Worm (Caenorhabditis elegans) whole organism, L4 larva: ENCODE results near the gene hst-3.2.

Source experiments
- F10B5.3 ChIP-seq: sonication (generic microtip); optimal IDR thresholded peaks from 2 replicates; lab custom pipeline; 2016; ENCODE audit warnings: mild to moderate bottlenecking, missing genetic modification characterization, missing compliant biosample characterization
- F37D6.2 ChIP-seq: sonication (generic microtip); optimal IDR thresholded peaks from 2 replicates; lab custom pipeline; 2016; ENCODE audit warnings: mild to moderate bottlenecking, missing genetic modification characterization, missing compliant biosample characterization
- F49E8.2 ChIP-seq: sonication (generic microtip); optimal IDR thresholded peaks from 2 replicates; lab custom pipeline; 2016; ENCODE audit warnings: missing compliant biosample characterization, mild to moderate bottlenecking, missing genetic modification characterization, borderline replicate concordance
- T26A8.4 ChIP-seq: fragments of 200-800 bp; sonication (Bioruptor generic); IDR thresholded peaks from 2 replicates; pipeline ENCODE4 v1.3.6; 2022; ENCODE audit warnings: missing genetic modification characterization, missing compliant biosample characterization
- Y105C5A.15 ChIP-seq: fragments of 200-800 bp; sonication (Bioruptor generic); IDR thresholded peaks from 2 replicates; pipeline ENCODE4 v1.3.6; 2022; ENCODE audit warnings: missing genetic modification characterization, missing compliant biosample characterization
- Y5F2A.4 ChIP-seq: fragments of 200-800 bp; sonication (Bioruptor generic); optimal IDR thresholded peaks from 2 replicates; lab custom pipeline; 2018; ENCODE audit warnings: mild to moderate bottlenecking, missing genetic modification characterization, missing compliant biosample characterization
- Y75B8A.6 ChIP-seq: fragments of 200-800 bp; sonication (Bioruptor generic); IDR thresholded peaks from 2 replicates; pipeline ENCODE4 v1.3.6; 2022; ENCODE audit warnings: missing genetic modification reagents, missing genetic modification characterization, missing compliant biosample characterization
- aly-2 ChIP-seq: sonication (generic microtip); optimal IDR thresholded peaks from 2 replicates; lab custom pipeline; 2018; ENCODE audit warnings: missing biosample characterization, missing genetic modification characterization
- arid-1 ChIP-seq: fragments of 200-800 bp; sonication (Bioruptor generic); conservative IDR thresholded peaks from 2 replicates; pipeline ENCODE4 v1.3.6; 2022; ENCODE audit warnings: missing genetic modification reagents, missing genetic modification characterization, missing compliant biosample characterization
- ceh-20 ChIP-seq: fragments of 200-800 bp; sonication (Bioruptor generic); IDR thresholded peaks from 2 replicates; pipeline ENCODE4 v1.3.6; 2022; ENCODE audit warnings: missing genetic modification reagents, missing genetic modification characterization, missing compliant biosample characterization
- ceh-28 ChIP-seq: fragments of 150-350 bp; optimal IDR thresholded peaks from 2 replicates; lab custom pipeline; 2014; ENCODE audit warnings: missing biosample characterization, missing genetic modification reagents, missing genetic modification characterization
- ceh-32 ChIP-seq: sonication (generic microtip); optimal IDR thresholded peaks from 2 replicates; lab custom pipeline; 2016; ENCODE audit warnings: mild to moderate bottlenecking, missing genetic modification characterization, missing compliant biosample characterization; ENCODE audit not compliant: poor library complexity
- ceh-44 ChIP-seq: fragments of 200-800 bp; sonication (Bioruptor generic); IDR thresholded peaks from 2 replicates; pipeline ENCODE4 v1.3.6; 2022; ENCODE audit warnings: missing genetic modification reagents, missing genetic modification characterization, missing compliant biosample characterization
- ceh-62 ChIP-seq: sonication (generic microtip); optimal IDR thresholded peaks from 2 replicates; lab custom pipeline; 2017; ENCODE audit warnings: missing biosample characterization, missing genetic modification characterization
- ces-1 ChIP-seq: fragments of 150-350 bp; sonication (generic microtip); optimal IDR thresholded peaks from 4 replicates; lab custom pipeline; 2014; ENCODE audit warnings: missing biosample characterization, missing genetic modification reagents, missing genetic modification characterization
- cey-2 ChIP-seq: sonication (generic microtip); optimal IDR thresholded peaks from 3 replicates; lab custom pipeline; 2017; ENCODE audit warnings: missing genetic modification characterization, mild to moderate bottlenecking, missing compliant biosample characterization, antibody characterized with exemption, borderline replicate concordance; ENCODE audit not compliant: insufficient read depth
- ctbp-1 ChIP-seq: fragments of 200-800 bp; sonication (Bioruptor generic); IDR thresholded peaks from 2 replicates; pipeline ENCODE4 v1.3.6; 2022; ENCODE audit warnings: missing genetic modification reagents, missing genetic modification characterization, missing compliant biosample characterization
- daf-12 ChIP-seq: fragments of 150-350 bp; optimal IDR thresholded peaks from 2 replicates; lab custom pipeline; 2014; ENCODE audit warnings: missing biosample characterization, missing genetic modification reagents, missing genetic modification characterization
- daf-16 ChIP-seq, 3 experiments: sonication (generic microtip); optimal IDR thresholded peaks; 2 replicates each; lab custom pipeline; 2016 to 2017; ENCODE audit warnings: missing genetic modification characterization in 3 of 3, missing genetic modification reagents in 3 of 3, mild to moderate bottlenecking in 2 of 3, missing compliant biosample characterization in 2 of 3, missing biosample characterization in 1 of 3, moderate library complexity in 1 of 3
- daf-19 ChIP-seq: fragments of 200-800 bp; sonication (Bioruptor generic); conservative IDR thresholded peaks from 2 replicates; pipeline ENCODE4 v1.3.6; 2022; ENCODE audit warnings: missing genetic modification characterization, missing compliant biosample characterization
- daf-8 ChIP-seq: fragments of 200-800 bp; sonication (Bioruptor generic); IDR thresholded peaks from 2 replicates; pipeline ENCODE4 v1.3.6; 2022; ENCODE audit warnings: missing genetic modification characterization, missing compliant biosample characterization
- dmd-6 ChIP-seq: fragments of 200-800 bp; sonication (Bioruptor generic); IDR thresholded peaks from 2 replicates; pipeline ENCODE4 v1.3.6; 2022; ENCODE audit warnings: missing genetic modification reagents, missing genetic modification characterization, missing compliant biosample characterization
- dmd-8 ChIP-seq: fragments of 200-800 bp; sonication (Bioruptor generic); IDR thresholded peaks from 2 replicates; pipeline ENCODE4 v1.3.6; 2022; ENCODE audit warnings: missing genetic modification characterization, missing compliant biosample characterization
- dmd-9 ChIP-seq: fragments of 200-800 bp; sonication (Bioruptor generic); IDR thresholded peaks from 2 replicates; pipeline ENCODE4 v1.3.6; 2022; ENCODE audit warnings: missing genetic modification reagents, missing genetic modification characterization, missing compliant biosample characterization
- dve-1 ChIP-seq: sonication (generic microtip); optimal IDR thresholded peaks from 2 replicates; lab custom pipeline; 2017; ENCODE audit warnings: antibody characterized with exemption, mild to moderate bottlenecking, missing genetic modification characterization, missing compliant biosample characterization; ENCODE audit not compliant: insufficient read depth
- egl-27 ChIP-seq: sonication (generic microtip); optimal IDR thresholded peaks from 3 replicates; lab custom pipeline; 2017; ENCODE audit warnings: missing biosample characterization, missing genetic modification reagents, missing genetic modification characterization
- egl-43 ChIP-seq: fragments of 200-800 bp; sonication (Bioruptor generic); IDR thresholded peaks from 2 replicates; pipeline ENCODE4 v1.3.6; 2022; ENCODE audit warnings: missing genetic modification reagents, missing genetic modification characterization, missing compliant biosample characterization
- fkh-10 ChIP-seq: fragments of 150-350 bp; optimal IDR thresholded peaks from 2 replicates; lab custom pipeline; 2014; ENCODE audit warnings: missing biosample characterization, missing genetic modification reagents, missing genetic modification characterization
- gei-8 ChIP-seq: fragments of 200-800 bp; sonication (Bioruptor generic); optimal IDR thresholded peaks from 2 replicates; lab custom pipeline; 2018; ENCODE audit warnings: mild to moderate bottlenecking, missing genetic modification characterization, missing compliant biosample characterization
- lim-7 ChIP-seq: fragments of 200-800 bp; sonication (Bioruptor generic); IDR thresholded peaks from 2 replicates; pipeline ENCODE4 v1.3.6; 2022; ENCODE audit warnings: missing genetic modification characterization, missing compliant biosample characterization
- lin-1 ChIP-seq: fragments of 200-800 bp; sonication (Bioruptor generic); IDR thresholded peaks from 2 replicates; pipeline ENCODE4 v1.3.6; 2022; ENCODE audit warnings: missing genetic modification reagents, missing genetic modification characterization, missing compliant biosample characterization
- lin-15B ChIP-seq: fragments of 150-350 bp; sonication (generic microtip); optimal IDR thresholded peaks from 3 replicates; lab custom pipeline; 2014; ENCODE audit warnings: missing biosample characterization, missing genetic modification characterization
- lin-39 ChIP-seq: fragments of 150-350 bp; optimal IDR thresholded peaks from 2 replicates; lab custom pipeline; 2014; ENCODE audit warnings: missing biosample characterization, missing genetic modification reagents, missing genetic modification characterization
- lir-3 ChIP-seq: sonication (generic microtip); optimal IDR thresholded peaks from 2 replicates; lab custom pipeline; 2016; ENCODE audit warnings: mild to moderate bottlenecking, missing genetic modification characterization, missing compliant biosample characterization
- lsy-2 ChIP-seq, 2 experiments: fragments of 150-350 bp in 1 of 2; sonication (generic microtip) in 1 of 2; optimal IDR thresholded peaks; 2 replicates each; lab custom pipeline; 2014 to 2017; ENCODE audit warnings: missing biosample characterization in 2 of 2, missing genetic modification characterization in 2 of 2
- nhr-102 ChIP-seq: sonication (generic microtip); optimal IDR thresholded peaks from 2 replicates; lab custom pipeline; 2016; ENCODE audit warnings: mild to moderate bottlenecking, missing genetic modification characterization, moderate library complexity, missing compliant biosample characterization
- nhr-28 ChIP-seq: fragments of 150-350 bp; optimal IDR thresholded peaks from 2 replicates; lab custom pipeline; 2014; ENCODE audit warnings: missing biosample characterization, missing genetic modification characterization
- nhr-6 ChIP-seq: fragments of 150-350 bp; optimal IDR thresholded peaks from 2 replicates; lab custom pipeline; 2014; ENCODE audit warnings: missing biosample characterization, missing genetic modification characterization
- nhr-77 ChIP-seq: fragments of 150-350 bp; optimal IDR thresholded peaks from 2 replicates; lab custom pipeline; 2014; ENCODE audit warnings: missing biosample characterization, missing genetic modification characterization
- pqm-1 ChIP-seq: sonication (generic microtip); optimal IDR thresholded peaks from 2 replicates; lab custom pipeline; 2017; ENCODE audit warnings: missing biosample characterization, missing genetic modification characterization
- rbr-2 ChIP-seq: sonication (generic microtip); optimal IDR thresholded peaks from 2 replicates; lab custom pipeline; 2016; ENCODE audit warnings: missing genotype, missing genetic modification characterization, missing compliant biosample characterization
- set-16 ChIP-seq: fragments of 200-800 bp; sonication (Bioruptor generic); IDR thresholded peaks from 2 replicates; pipeline ENCODE4 v1.3.6; 2022; ENCODE audit warnings: missing genetic modification reagents, missing genetic modification characterization, missing compliant biosample characterization
- snpc-4 ChIP-seq: fragments of 150-350 bp; optimal IDR thresholded peaks from 2 replicates; lab custom pipeline; 2014; ENCODE audit warnings: missing biosample characterization, missing genetic modification characterization
- spr-3 ChIP-seq: fragments of 200-800 bp; sonication (Bioruptor generic); optimal IDR thresholded peaks from 2 replicates; lab custom pipeline; 2018; ENCODE audit warnings: mild to moderate bottlenecking, missing genetic modification characterization, missing compliant biosample characterization
- unc-130 ChIP-seq: sonication (generic microtip); optimal IDR thresholded peaks from 2 replicates; lab custom pipeline; 2016; ENCODE audit warnings: missing genetic modification reagents, missing genetic modification characterization, missing compliant biosample characterization
- zag-1 ChIP-seq: fragments of 150-350 bp; optimal IDR thresholded peaks from 2 replicates; lab custom pipeline; 2014; ENCODE audit warnings: missing biosample characterization, missing genetic modification characterization
- zfp-3 ChIP-seq: fragments of 200-800 bp; sonication (Bioruptor generic); conservative IDR thresholded peaks from 2 replicates; pipeline ENCODE4 v1.3.6; 2022; ENCODE audit warnings: missing genetic modification reagents, missing genetic modification characterization, missing compliant biosample characterization
- zip-11 ChIP-seq: fragments of 200-800 bp; sonication (Bioruptor generic); IDR thresholded peaks from 2 replicates; pipeline ENCODE4 v1.3.6; 2022; ENCODE audit warnings: missing genetic modification characterization, missing compliant biosample characterization
- zip-2 ChIP-seq: fragments of 150-350 bp; optimal IDR thresholded peaks from 2 replicates; lab custom pipeline; 2014; ENCODE audit warnings: missing biosample characterization, missing genetic modification characterization
- ztf-11 ChIP-seq: fragments of 150-350 bp; optimal IDR thresholded peaks from 2 replicates; lab custom pipeline; 2014; ENCODE audit warnings: missing biosample characterization, missing genetic modification characterization
- ztf-7 ChIP-seq: fragments of 150-350 bp; optimal IDR thresholded peaks from 2 replicates; lab custom pipeline; 2014; ENCODE audit warnings: missing biosample characterization, missing genetic modification characterization

The hst-3.2 gene

ce11 chrX:2971542-2971988 is 47.8 kb upstream of the hst-3.2 start:
- TF ChIP-seq ces-1 (GFP tag; lab: Kevin White, UChicago), result peak; percentile 8
- TF ChIP-seq ztf-7 (tag; lab: Kevin White, UChicago), result no peak
- no peak for TF ChIP-seq zag-1 (tag; lab: Kevin White, UChicago)
- peak; percentile 76 for TF ChIP-seq zfp-3 (GFP tag; lab: Robert Waterston, UW)
- no peak for TF ChIP-seq egl-27 (tag; lab: Kevin White, UChicago)
- TF ChIP-seq nhr-77 (tag; lab: Kevin White, UChicago), result peak; percentile 43
- TF ChIP-seq lin-39 (tag; lab: Kevin White, UChicago), result no peak
- TF ChIP-seq lim-7 (GFP tag; lab: Robert Waterston, UW), result 0 out of 2 replicates have a peak, but pooled peaks have one; percentile 15
- no peak for TF ChIP-seq cey-2
- TF ChIP-seq snpc-4, result no peak
- peak; percentile 58 for TF ChIP-seq nhr-102 (tag; lab: Kevin White, UChicago)
- TF ChIP-seq T26A8.4 (GFP tag; lab: Robert Waterston, UW), result peak; percentile 70
- TF ChIP-seq F37D6.2 (tag; lab: Kevin White, UChicago), result peak; percentile 58
- TF ChIP-seq ceh-62 (tag; lab: Kevin White, UChicago), result no peak
- peak; percentile 26; the same call in 1 of the 2 replicates for TF ChIP-seq arid-1 (GFP tag; lab: Robert Waterston, UW)
- TF ChIP-seq ctbp-1 (GFP tag; lab: Robert Waterston, UW), result peak; percentile 91
- TF ChIP-seq spr-3, result peak; percentile 3
- peak; percentile 68; the same call in 1 of the 2 replicates for TF ChIP-seq egl-43 (GFP tag; lab: Robert Waterston, UW)
- no peak for TF ChIP-seq daf-19
- TF ChIP-seq F49E8.2 (tag; lab: Kevin White, UChicago), result no peak
- no peak for TF ChIP-seq lir-3
- TF ChIP-seq gei-8 (GFP tag; lab: Kevin White, UChicago), result peak; percentile 52
- TF ChIP-seq daf-12 (tag; lab: Kevin White, UChicago), result no peak
- no peak for TF ChIP-seq ztf-11
- TF ChIP-seq zip-11, result no peak
- TF ChIP-seq dmd-8 (GFP tag; lab: Robert Waterston, UW), result no peak
- TF ChIP-seq rbr-2, result peak; percentile 82
- TF ChIP-seq lin-1, result peak; percentile 74; the same call in 1 of the 2 replicates
- TF ChIP-seq ceh-28 (tag; lab: Kevin White, UChicago), result peak; percentile 73
- no peak for TF ChIP-seq dmd-9 (GFP tag; lab: Robert Waterston, UW)
- peak; percentile 82 to 84 for TF ChIP-seq lsy-2 (tag; optimal IDR thresholded peaks at IDR 0.05; lab: Kevin White, UChicago)
- peak; percentile 80; the same call in 1 of the 2 replicates for TF ChIP-seq Y75B8A.6 (GFP tag; lab: Robert Waterston, UW)
- peak; percentile 92 for TF ChIP-seq dmd-6 (GFP tag; lab: Robert Waterston, UW)
- TF ChIP-seq fkh-10, result peak; percentile 75
- peak; percentile 90 for TF ChIP-seq dve-1 (tag; lab: Kevin White, UChicago)
- TF ChIP-seq F10B5.3 (tag; lab: Kevin White, UChicago), result no peak
- TF ChIP-seq aly-2, result no peak
- peak; percentile 95 for TF ChIP-seq ceh-20 (GFP tag; lab: Robert Waterston, UW)
- TF ChIP-seq pqm-1 (tag; lab: Kevin White, UChicago), result peak; percentile 22
- peak; percentile 85 for TF ChIP-seq nhr-28 (tag; lab: Kevin White, UChicago)
- TF ChIP-seq Y105C5A.15 (GFP tag; lab: Robert Waterston, UW), result 0 out of 2 replicates have a peak, but pooled peaks have one; percentile 64
- peak; percentile 88 to 98 for TF ChIP-seq daf-16 (GFP tag; optimal IDR thresholded peaks at IDR 0.05; lab: Kevin White, UChicago)
- peak; percentile 95 for TF ChIP-seq daf-16 (tag; optimal IDR thresholded peaks at IDR 0.05; lab: Kevin White, UChicago)
- TF ChIP-seq zip-2 (tag; lab: Kevin White, UChicago), result no peak
- no peak for TF ChIP-seq ceh-44
- no peak for TF ChIP-seq lin-15B (tag; lab: Kevin White, UChicago)
- peak; percentile 93 for TF ChIP-seq set-16
- no peak for TF ChIP-seq unc-130 (GFP tag; lab: Kevin White, UChicago)
- no peak for TF ChIP-seq daf-8
- TF ChIP-seq nhr-6 (tag; lab: Kevin White, UChicago), result peak; percentile 33
- TF ChIP-seq Y5F2A.4, result no peak
- no peak for TF ChIP-seq ceh-32 (tag; lab: Kevin White, UChicago)
